Worm (Caenorhabditis elegans): ENCODE results near the gene H40L08.7.

DNA sequence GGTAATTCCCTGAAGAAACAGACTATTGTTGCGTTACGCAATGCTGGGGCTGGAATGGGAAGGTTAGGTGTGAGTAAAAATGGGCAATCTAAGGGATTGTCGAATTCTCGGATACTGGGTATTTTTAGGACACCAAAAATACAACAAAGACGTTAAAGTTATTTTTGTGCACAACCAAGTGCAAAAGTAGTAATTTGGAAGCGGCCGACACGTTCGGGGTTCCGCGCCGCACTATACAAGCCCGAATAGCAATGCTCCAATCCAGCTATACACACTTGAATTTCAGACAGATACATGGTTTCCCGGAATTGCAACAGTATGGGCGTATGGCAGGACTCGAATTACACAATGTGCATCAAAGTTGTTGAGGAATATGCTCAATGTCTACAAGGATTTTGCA lies 49.5 kb downstream of the H40L08.7 start:
- TF ChIP-seq ztf-29 (GFP tag; IDR thresholded peaks at IDR 0.05): no peak
- no peak for TF ChIP-seq cog-1 (tag; optimal IDR thresholded peaks at IDR 0.05)
- no peak for TF ChIP-seq flt-1 (GFP tag; IDR thresholded peaks at IDR 0.05)
- TF ChIP-seq med-1 (GFP tag; optimal IDR thresholded peaks at IDR 0.05; ENCODE audit: insufficient read depth): no peak
- no peak for TF ChIP-seq klf-2 (GFP tag; conservative IDR thresholded peaks at IDR 0.05)
- TF ChIP-seq tab-1 (GFP tag; IDR thresholded peaks at IDR 0.05): no peak
- no peak for TF ChIP-seq ztf-23 (GFP tag; IDR thresholded peaks at IDR 0.05)

All from whole organism, midembryonic.